Fruit fly (Drosophila melanogaster) whole organism, embryonic: ENCODE results near the gene Rab9D.
A peak's percentile ranks its signal among the peaks of the same experiment; 100 is the strongest.

ENCODE experiments used
- Asciz ChIP-seq: fragments of 200-800 bp; sonication (Bioruptor generic); optimal IDR thresholded peaks from 2 replicates; lab custom pipeline; 2017; ENCODE audit warnings: missing biosample characterization, mild to moderate bottlenecking, missing genetic modification characterization, missing genetic modification reagents
- Blimp-1 ChIP-seq: fragments of 200-800 bp; sonication (Bioruptor generic); optimal IDR thresholded peaks from 3 replicates; lab custom pipeline; 2018; ENCODE audit warnings: missing biosample characterization, missing genetic modification characterization, mild to moderate bottlenecking, moderate library complexity, missing genetic modification reagents
- CG1024 ChIP-seq: fragments of 200-800 bp; sonication (Bioruptor generic); IDR thresholded peaks from 2 replicates; pipeline ENCODE4 v1.3.6; 2022; ENCODE audit warnings: missing biosample characterization, missing genetic modification characterization
- CG11695 ChIP-seq: fragments of 200-800 bp; sonication (Bioruptor generic); IDR thresholded peaks from 3 replicates; pipeline ENCODE4 v1.3.6; 2022; ENCODE audit warnings: missing biosample characterization, missing genetic modification characterization
- CG12155 ChIP-seq: fragments of 200-800 bp; sonication (Bioruptor generic); optimal IDR thresholded peaks from 3 replicates; lab custom pipeline; 2016; ENCODE audit warnings: missing biosample characterization, missing genetic modification characterization
- CG12942 ChIP-seq: fragments of 200-800 bp; sonication (Bioruptor generic); optimal IDR thresholded peaks from 3 replicates; lab custom pipeline; 2016; ENCODE audit warnings: missing biosample characterization, missing genetic modification characterization
- CG13296 ChIP-seq: fragments of 200-800 bp; sonication (Bioruptor generic); optimal IDR thresholded peaks from 3 replicates; lab custom pipeline; 2018; ENCODE audit warnings: missing biosample characterization, mild to moderate bottlenecking, missing genetic modification characterization
- CG13424 ChIP-seq: fragments of 200-800 bp; sonication (Bioruptor generic); optimal IDR thresholded peaks from 2 replicates; lab custom pipeline; 2019; ENCODE audit warnings: missing biosample characterization, mild to moderate bottlenecking, missing genetic modification characterization, moderate library complexity
- CG13624 ChIP-seq: fragments of 200-800 bp; sonication (Bioruptor generic); optimal IDR thresholded peaks from 2 replicates; lab custom pipeline; 2016; ENCODE audit warnings: missing biosample characterization, missing genetic modification characterization
- CG13775 ChIP-seq: fragments of 200-800 bp; sonication (Bioruptor generic); optimal IDR thresholded peaks from 3 replicates; lab custom pipeline; 2017; ENCODE audit warnings: missing biosample characterization, mild to moderate bottlenecking, missing genetic modification characterization
- CG16815 ChIP-seq: fragments of 200-800 bp; sonication (Bioruptor generic); optimal IDR thresholded peaks from 3 replicates; lab custom pipeline; 2017; ENCODE audit warnings: missing biosample characterization, mild to moderate bottlenecking, missing genetic modification characterization
- CG17328 ChIP-seq: fragments of 200-800 bp; sonication (Bioruptor generic); IDR thresholded peaks from 2 replicates; pipeline ENCODE4 v1.3.6; 2022; ENCODE audit warnings: missing biosample characterization, missing genetic modification characterization
- CG18476 ChIP-seq: fragments of 200-800 bp; sonication (Bioruptor generic); optimal IDR thresholded peaks from 2 replicates; lab custom pipeline; 2016; ENCODE audit warnings: missing biosample characterization, mild to moderate bottlenecking, missing genetic modification characterization
- CG18619 ChIP-seq: fragments of 200-800 bp; sonication (Bioruptor generic); optimal IDR thresholded peaks from 3 replicates; lab custom pipeline; 2017; ENCODE audit warnings: missing biosample characterization, mild to moderate bottlenecking, missing genetic modification characterization
- CG2199 ChIP-seq: fragments of 200-800 bp; sonication (Bioruptor generic); IDR thresholded peaks from 3 replicates; pipeline ENCODE4 v1.3.6; 2022; ENCODE audit warnings: missing biosample characterization, missing genetic modification characterization
- CG32772 ChIP-seq: fragments of 200-800 bp; sonication (Bioruptor generic); IDR thresholded peaks from 2 replicates; pipeline ENCODE4 v1.3.6; 2022; ENCODE audit warnings: missing biosample characterization, missing genetic modification characterization
- CG5180 ChIP-seq: fragments of 200-800 bp; sonication (Bioruptor generic); optimal IDR thresholded peaks from 3 replicates; lab custom pipeline; 2017; ENCODE audit warnings: missing biosample characterization, missing genetic modification characterization, mild to moderate bottlenecking, moderate library complexity, missing genetic modification reagents
- CG6254 ChIP-seq: fragments of 200-800 bp; sonication (Bioruptor generic); optimal IDR thresholded peaks from 3 replicates; lab custom pipeline; 2017; ENCODE audit warnings: mild to moderate bottlenecking, missing biosample characterization, missing genetic modification reagents, missing genetic modification characterization
- CG6854 ChIP-seq: fragments of 200-800 bp; sonication (Bioruptor generic); optimal IDR thresholded peaks from 3 replicates; lab custom pipeline; 2017; ENCODE audit warnings: missing biosample characterization, mild to moderate bottlenecking, missing genetic modification characterization
- CG9437 ChIP-seq: fragments of 200-800 bp; sonication (Bioruptor generic); optimal IDR thresholded peaks from 2 replicates; lab custom pipeline; 2018; ENCODE audit warnings: missing biosample characterization, mild to moderate bottlenecking, missing genetic modification characterization
- Camta ChIP-seq: fragments of 200-800 bp; sonication (Bioruptor generic); optimal IDR thresholded peaks from 2 replicates; lab custom pipeline; 2016; ENCODE audit warnings: missing biosample characterization, missing genetic modification characterization
- Dip3 ChIP-seq: fragments of 200-800 bp; sonication (Bioruptor generic); optimal IDR thresholded peaks from 3 replicates; lab custom pipeline; 2016; ENCODE audit warnings: missing biosample characterization, missing genetic modification characterization
- E2f1 ChIP-seq: fragments of 200-800 bp; sonication (Bioruptor generic); IDR thresholded peaks from 2 replicates; pipeline ENCODE4 v1.3.6; 2022; ENCODE audit warnings: missing biosample characterization, missing genetic modification characterization
- Eip74EF ChIP-seq, 2 experiments: fragments of 200-800 bp in 1 of 2; fragments of >200 bp in 1 of 2; sonication (Bioruptor generic) in 1 of 2; optimal IDR thresholded peaks; 2 replicates each; lab custom pipeline; 2017 to 2019; ENCODE audit warnings: missing biosample characterization in 2 of 2, missing genetic modification characterization in 2 of 2, mild to moderate bottlenecking in 1 of 2, moderate library complexity in 1 of 2
- Fer3 ChIP-seq: fragments of 200-800 bp; sonication (Bioruptor generic); optimal IDR thresholded peaks from 2 replicates; lab custom pipeline; 2018; ENCODE audit warnings: missing biosample characterization, mild to moderate bottlenecking, missing genetic modification characterization, moderate library complexity
- HHEX ChIP-seq: fragments of 200-800 bp; sonication (Bioruptor generic); optimal IDR thresholded peaks from 3 replicates; lab custom pipeline; 2017; ENCODE audit warnings: missing biosample characterization, mild to moderate bottlenecking, missing genetic modification characterization, missing genetic modification reagents
- HLH4C ChIP-seq: fragments of 200-800 bp; sonication (Bioruptor generic); IDR thresholded peaks from 3 replicates; pipeline ENCODE4 v1.3.6; 2022; ENCODE audit warnings: missing biosample characterization, missing genetic modification characterization; ENCODE audit not compliant: partially characterized antibody
- Hand ChIP-seq: fragments of 200-800 bp; sonication (Bioruptor generic); optimal IDR thresholded peaks from 2 replicates; lab custom pipeline; 2017; ENCODE audit warnings: mild to moderate bottlenecking, missing biosample characterization, missing genetic modification reagents, missing genetic modification characterization
- MBD-R2 ChIP-seq: fragments of 200-800 bp; sonication (Bioruptor generic); IDR thresholded peaks from 2 replicates; pipeline ENCODE4 v1.3.6; 2022; ENCODE audit warnings: missing biosample characterization, missing genetic modification characterization
- Max ChIP-seq: fragments of 200-800 bp; sonication (Bioruptor generic); optimal IDR thresholded peaks from 2 replicates; lab custom pipeline; 2016; ENCODE audit warnings: missing biosample characterization, mild to moderate bottlenecking, missing genetic modification characterization
- Myb ChIP-seq: fragments of 200-800 bp; sonication (Bioruptor generic); optimal IDR thresholded peaks from 2 replicates; lab custom pipeline; 2016; ENCODE audit warnings: missing biosample characterization, missing genetic modification characterization
- Oli ChIP-seq: fragments of 200-800 bp; sonication (Bioruptor generic); optimal IDR thresholded peaks from 2 replicates; lab custom pipeline; 2018; ENCODE audit warnings: missing biosample characterization, mild to moderate bottlenecking, missing genetic modification characterization, moderate library complexity
- Spps ChIP-seq: fragments of 200-800 bp; sonication (Bioruptor generic); optimal IDR thresholded peaks from 2 replicates; lab custom pipeline; 2018; ENCODE audit warnings: missing biosample characterization, mild to moderate bottlenecking, missing genetic modification characterization
- Xrp1 ChIP-seq: fragments of 200-800 bp; sonication (Bioruptor generic); IDR thresholded peaks from 2 replicates; pipeline ENCODE4 v1.3.6; 2022; ENCODE audit warnings: missing biosample characterization, missing genetic modification characterization
- ase ChIP-seq: fragments of 200-800 bp; sonication (Bioruptor generic); IDR thresholded peaks from 3 replicates; pipeline ENCODE4 v1.3.6; 2022; ENCODE audit warnings: missing biosample characterization, missing genetic modification characterization
- caup ChIP-seq: fragments of 200-800 bp; sonication (Bioruptor generic); optimal IDR thresholded peaks from 3 replicates; lab custom pipeline; 2017; ENCODE audit warnings: missing biosample characterization, mild to moderate bottlenecking, missing genetic modification characterization, moderate library complexity; ENCODE audit not compliant: severe bottlenecking
- dpn ChIP-seq, 2 experiments: fragments of 200-800 bp; sonication (Bioruptor generic); optimal IDR thresholded peaks; 3 replicates each; lab custom pipeline; 2016; ENCODE audit warnings: missing biosample characterization in 2 of 2, missing genetic modification characterization in 2 of 2
- dysf ChIP-seq: fragments of 200-800 bp; sonication (Bioruptor generic); IDR thresholded peaks from 3 replicates; pipeline ENCODE4 v1.3.6; 2022; ENCODE audit warnings: missing biosample characterization, missing genetic modification characterization
- gcm ChIP-seq: fragments of 200-800 bp; sonication (Bioruptor generic); optimal IDR thresholded peaks from 2 replicates; lab custom pipeline; 2019; ENCODE audit warnings: missing biosample characterization, mild to moderate bottlenecking, missing genetic modification characterization, moderate library complexity
- hb ChIP-seq: fragments of 200-800 bp; sonication (Bioruptor generic); IDR thresholded peaks from 3 replicates; pipeline ENCODE4 v1.3.6; 2022; ENCODE audit warnings: missing biosample characterization, missing genetic modification characterization; ENCODE audit not compliant: partially characterized antibody
- hth ChIP-seq: fragments of >200 bp; optimal IDR thresholded peaks from 2 replicates; lab custom pipeline; 2017; ENCODE audit warnings: inconsistent platforms
- maf-S ChIP-seq: fragments of 200-800 bp; sonication (Bioruptor generic); optimal IDR thresholded peaks from 2 replicates; lab custom pipeline; 2016; ENCODE audit warnings: missing biosample characterization, missing genetic modification characterization
- phol ChIP-seq: fragments of 200-800 bp; sonication (Bioruptor generic); optimal IDR thresholded peaks from 3 replicates; lab custom pipeline; 2018; ENCODE audit warnings: missing biosample characterization, mild to moderate bottlenecking, missing genetic modification characterization, moderate library complexity
- row ChIP-seq: fragments of 200-800 bp; sonication (Bioruptor generic); IDR thresholded peaks from 3 replicates; pipeline ENCODE4 v1.3.6; 2022; ENCODE audit warnings: missing biosample characterization, missing genetic modification characterization
- scrt ChIP-seq: fragments of 200-800 bp; sonication (Bioruptor generic); optimal IDR thresholded peaks from 2 replicates; lab custom pipeline; 2018; ENCODE audit warnings: missing biosample characterization, mild to moderate bottlenecking, missing genetic modification characterization, moderate library complexity
- ttk ChIP-seq: fragments of 200-800 bp; sonication (Bioruptor generic); IDR thresholded peaks from 2 replicates; pipeline ENCODE4 v2.1.2; 2022; ENCODE audit warnings: missing biosample characterization, missing genetic modification characterization
- unpg ChIP-seq: fragments of 200-800 bp; sonication (Bioruptor generic); optimal IDR thresholded peaks from 3 replicates; lab custom pipeline; 2018; ENCODE audit warnings: missing biosample characterization, mild to moderate bottlenecking, missing genetic modification characterization, moderate library complexity
- usp ChIP-seq: fragments of >200 bp; optimal IDR thresholded peaks from 2 replicates; lab custom pipeline; 2017; ENCODE audit warnings: missing biosample characterization, missing genetic modification characterization
- wek ChIP-seq: fragments of 200-800 bp; sonication (Bioruptor generic); optimal IDR thresholded peaks from 3 replicates; lab custom pipeline; 2018; ENCODE audit warnings: missing biosample characterization, mild to moderate bottlenecking, missing genetic modification characterization, moderate library complexity
- zfh1 ChIP-seq: fragments of 200-800 bp; sonication (Bioruptor generic); IDR thresholded peaks from 3 replicates; pipeline ENCODE4 v1.3.6; 2022; ENCODE audit warnings: missing biosample characterization, missing genetic modification characterization

Gene Rab9D

dm6 chrX:10628874-10629273, 40.0 kb downstream of the Rab9D start (continued):
- TF ChIP-seq phol, result peak; percentile 49
- TF ChIP-seq CG13424 (tag; lab: Kevin White, UChicago), result peak; percentile 55
- TF ChIP-seq hb (GFP tag; lab: Robert Waterston, UW), result 0 out of 3 replicates have a peak, but pooled peaks have one; percentile 12
- peak; percentile 44 for TF ChIP-seq CG9437
- peak; percentile 2 for TF ChIP-seq CG6254
- TF ChIP-seq Myb (GFP tag; lab: Kevin White, UChicago), result peak; percentile 16
- TF ChIP-seq CG16815, result peak; percentile 3
- no peak for TF ChIP-seq MBD-R2 (GFP tag; lab: Robert Waterston, UW)
- TF ChIP-seq maf-S (GFP tag; lab: Kevin White, UChicago), result peak; percentile 1
- peak; percentile 58 for TF ChIP-seq CG6854 (GFP tag; lab: Kevin White, UChicago)
- peak; percentile 53; the same call in 1 of the 3 replicates for TF ChIP-seq dysf (GFP tag; lab: Robert Waterston, UW)
- TF ChIP-seq CG13296 (GFP tag; lab: Kevin White, UChicago), result peak; percentile 40
- peak; percentile 51 for TF ChIP-seq unpg (GFP tag; lab: Kevin White, UChicago)
- no peak for TF ChIP-seq wek (GFP tag; lab: Kevin White, UChicago)
- TF ChIP-seq CG11695 (GFP tag; lab: Robert Waterston, UW), result 0 out of 3 replicates have a peak, but pooled peaks have one; percentile 10
- peak; percentile 42 for TF ChIP-seq Max (GFP tag; lab: Kevin White, UChicago)
- peak; percentile 33 for TF ChIP-seq HHEX
- TF ChIP-seq caup (GFP tag; lab: Kevin White, UChicago), result peak; percentile 51
- TF ChIP-seq CG5180 (GFP tag; lab: Kevin White, UChicago), result peak; percentile 9
- peak; percentile 30 for TF ChIP-seq CG13624 (GFP tag; lab: Kevin White, UChicago)
- TF ChIP-seq Oli (tag; lab: Kevin White, UChicago), result peak; percentile 53
- peak; percentile 10 for TF ChIP-seq Camta (GFP tag; lab: Kevin White, UChicago)
- 0 out of 2 replicates have a peak, but pooled peaks have one; percentile 35 for TF ChIP-seq CG17328 (GFP tag; lab: Robert Waterston, UW)
- peak; percentile 45 for TF ChIP-seq Blimp-1 (GFP tag; lab: Kevin White, UChicago)
- no peak for TF ChIP-seq HLH4C (GFP tag; lab: Robert Waterston, UW)
- TF ChIP-seq CG32772 (GFP tag; lab: Robert Waterston, UW), result no peak
- TF ChIP-seq Fer3 (tag; lab: Kevin White, UChicago), result peak; percentile 32
- TF ChIP-seq CG13775 (GFP tag; lab: Kevin White, UChicago), result peak; percentile 44
- TF ChIP-seq zfh1, result no peak
- peak; percentile 3 for TF ChIP-seq gcm (GFP tag; lab: Kevin White, UChicago)
- TF ChIP-seq dpn (GFP tag; optimal IDR thresholded peaks at IDR 0.05; lab: Kevin White, UChicago), result peak; percentile 18 to 34
- TF ChIP-seq CG12155, result peak; percentile 13
- TF ChIP-seq Spps (tag; lab: Kevin White, UChicago), result peak; percentile 29
- no peak for TF ChIP-seq hth (lab: Kevin White, UChicago)
- peak; percentile 18; the same call in 1 of the 2 replicates for TF ChIP-seq E2f1
- no peak for TF ChIP-seq CG2199 (GFP tag; lab: Robert Waterston, UW)
- no peak for TF ChIP-seq CG1024 (GFP tag; lab: Robert Waterston, UW)
- TF ChIP-seq CG18619, result peak; percentile 56
- no peak for TF ChIP-seq ttk (GFP tag; lab: Robert Waterston, UW)
- TF ChIP-seq Asciz (GFP tag; lab: Kevin White, UChicago), result peak; percentile 9
- TF ChIP-seq CG18476 (GFP tag; lab: Kevin White, UChicago), result peak; percentile 50
- peak in 1 of 2 experiments; percentile 14 for TF ChIP-seq Eip74EF (GFP tag; optimal IDR thresholded peaks at IDR 0.05; lab: Kevin White, UChicago)
- TF ChIP-seq Dip3 (GFP tag; lab: Kevin White, UChicago), result peak; percentile 12
- TF ChIP-seq CG12942, result peak; percentile 11
- no peak for TF ChIP-seq ase (GFP tag; lab: Robert Waterston, UW)
- no peak for TF ChIP-seq usp (GFP tag; lab: Kevin White, UChicago)
- peak; percentile 47; the same call in 2 of the 3 replicates for TF ChIP-seq row (GFP tag; lab: Robert Waterston, UW)
- TF ChIP-seq Xrp1 (GFP tag; lab: Robert Waterston, UW), result peak; percentile 32; the same call in 1 of the 2 replicates
- peak; percentile 57 for TF ChIP-seq Hand (GFP tag; lab: Kevin White, UChicago)
- TF ChIP-seq scrt, result peak; percentile 28
